Worm (Caenorhabditis elegans): ENCODE measurements around the gene ZK1240.6.

Gene ZK1240.6

DNA sequence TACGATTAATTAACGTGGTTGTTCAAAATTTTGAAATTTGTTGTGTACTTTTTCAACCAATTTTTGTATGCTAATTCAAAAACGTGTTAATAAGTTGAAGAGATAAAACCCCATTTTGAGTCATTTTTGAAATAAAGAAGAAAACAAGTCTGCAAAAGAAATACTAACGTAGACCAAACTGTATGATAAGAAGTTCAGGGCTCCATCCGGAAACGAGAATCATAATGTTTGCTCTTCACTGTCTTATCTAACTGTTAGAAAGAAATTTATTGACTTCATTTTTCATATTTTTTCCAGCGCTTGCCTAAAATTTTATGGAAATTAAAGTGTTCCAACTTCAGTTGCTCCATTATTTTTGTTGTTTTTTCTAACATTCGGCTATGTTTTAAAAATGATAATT is 17.2 kb downstream of the ZK1240.6 start:
- TF ChIP-seq lsy-2 (tag; optimal IDR thresholded peaks at IDR 0.05) (no peak), mab-5 (tag; optimal IDR thresholded peaks at IDR 0.05) (no peak), snpc-4 (tag; optimal IDR thresholded peaks at IDR 0.05) (no peak)

DNA sequence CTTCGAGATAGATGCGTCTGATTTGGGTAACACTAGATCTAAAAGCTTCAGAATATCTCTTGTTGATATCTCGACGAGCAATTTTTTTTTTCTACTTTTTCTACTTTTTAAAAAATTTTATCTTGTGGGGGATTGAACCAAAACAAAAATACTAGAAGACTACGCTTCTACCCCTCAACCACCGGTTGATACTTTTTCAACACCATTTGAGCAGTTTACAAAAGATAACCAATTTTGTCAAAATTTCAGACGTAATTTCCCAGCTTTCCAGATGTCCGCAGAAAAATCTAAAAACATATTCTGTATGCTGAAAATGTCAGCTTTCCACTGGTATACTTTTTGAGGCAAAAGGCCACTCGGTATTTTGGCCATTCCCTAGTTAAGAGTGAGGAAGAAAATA is 18.1 kb downstream of the ZK1240.6 start:
- TF ChIP-seq elt-3 (tag; optimal IDR thresholded peaks at IDR 0.05) = no peak
- no peak for TF ChIP-seq unc-39 (tag; optimal IDR thresholded peaks at IDR 0.05)

DNA sequence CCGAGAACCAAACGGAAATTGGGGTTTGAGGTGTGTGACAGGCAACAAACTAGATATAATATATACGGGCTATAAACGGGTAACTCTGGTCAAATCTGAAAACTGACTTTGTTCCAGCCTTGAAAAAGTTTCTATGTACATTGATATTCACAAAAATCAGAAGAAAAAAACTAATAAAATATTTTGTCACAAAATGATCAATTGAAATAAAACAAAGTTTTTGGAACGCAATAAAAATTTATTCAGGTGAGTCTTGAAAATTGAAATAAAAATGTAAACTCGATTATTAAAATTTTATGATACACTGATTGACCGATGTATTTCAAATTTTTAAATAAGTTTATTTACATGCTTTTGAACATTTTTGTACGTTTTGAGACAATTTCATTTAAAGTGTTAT is 20.4 kb downstream of the ZK1240.6 start, which contains the start of gene B0281.6:
Gene B0281.6 (minus strand): TSS at position 101 of the 400 bp plus-strand sequence.
- TF ChIP-seq tbx-8 (GFP tag; optimal IDR thresholded peaks at IDR 0.05) = no peak
- no peak for TF ChIP-seq lin-32 (GFP tag; optimal IDR thresholded peaks at IDR 0.05)
- no peak for TF ChIP-seq nhr-2 (tag; optimal IDR thresholded peaks at IDR 0.05)
- no peak for TF ChIP-seq ces-1 (GFP tag; optimal IDR thresholded peaks at IDR 0.05)
- TF ChIP-seq elt-1 (tag; optimal IDR thresholded peaks at IDR 0.05; ENCODE audit: borderline replicate concordance, insufficient read depth) = no peak
- no peak for TF ChIP-seq drap-1 (GFP tag; optimal IDR thresholded peaks at IDR 0.05)
- TF ChIP-seq unc-39 (tag; optimal IDR thresholded peaks at IDR 0.05) = no peak
- no peak for TF ChIP-seq nhr-76 (tag; optimal IDR thresholded peaks at IDR 0.05)
- TF ChIP-seq hlh-1 (tag; optimal IDR thresholded peaks at IDR 0.05) = no peak
- no peak for TF ChIP-seq cnd-1 (tag; optimal IDR thresholded peaks at IDR 0.05)
- no peak for TF ChIP-seq blmp-1 (tag; optimal IDR thresholded peaks at IDR 0.05)
- TF ChIP-seq ztf-11 (tag; optimal IDR thresholded peaks at IDR 0.05) = no peak
- TF ChIP-seq ceh-39 (tag; optimal IDR thresholded peaks at IDR 0.05) = no peak
- no peak for TF ChIP-seq nhr-28 (tag; optimal IDR thresholded peaks at IDR 0.05)
- no peak for TF ChIP-seq ceh-43 (GFP tag; optimal IDR thresholded peaks at IDR 0.05)
- no peak for TF ChIP-seq mab-5 (tag; optimal IDR thresholded peaks at IDR 0.05)
- no peak for TF ChIP-seq zip-8 (tag; optimal IDR thresholded peaks at IDR 0.05)
- no peak for TF ChIP-seq nhr-12 (tag; optimal IDR thresholded peaks at IDR 0.05)
- TF ChIP-seq lin-13 (tag; optimal IDR thresholded peaks at IDR 0.05) = no peak
- no peak for TF ChIP-seq M03D4.4 (tag; optimal IDR thresholded peaks at IDR 0.05)

DNA sequence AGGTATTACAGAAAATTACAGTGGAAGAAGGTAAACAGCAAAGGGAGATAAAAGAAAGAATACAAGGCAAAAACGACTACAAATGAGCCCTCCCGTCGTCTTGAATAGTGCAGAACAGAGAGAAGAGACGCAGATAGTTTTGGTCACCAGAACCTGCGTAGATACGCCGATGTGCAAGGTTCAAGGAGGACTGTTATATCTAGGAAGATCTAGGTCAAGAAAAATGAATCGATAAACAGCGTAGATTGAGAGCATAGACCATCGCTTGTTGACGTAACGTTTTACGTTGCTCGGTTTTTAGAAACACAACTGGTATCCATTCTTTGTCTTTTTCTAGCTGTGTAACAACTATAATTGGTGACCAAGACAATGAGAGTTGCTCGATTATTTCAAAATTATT is 21.8 kb downstream of the ZK1240.6 start, which contains the start of gene B0281.5:
Gene B0281.5 (minus strand): TSS at position 101 of the 400 bp plus-strand sequence.
- TF ChIP-seq snpc-4 (tag; optimal IDR thresholded peaks at IDR 0.05) (no peak), ceh-39 (tag; optimal IDR thresholded peaks at IDR 0.05) (peak; percentile 21), nhr-2 (tag; optimal IDR thresholded peaks at IDR 0.05) (peak; percentile 37)

DNA sequence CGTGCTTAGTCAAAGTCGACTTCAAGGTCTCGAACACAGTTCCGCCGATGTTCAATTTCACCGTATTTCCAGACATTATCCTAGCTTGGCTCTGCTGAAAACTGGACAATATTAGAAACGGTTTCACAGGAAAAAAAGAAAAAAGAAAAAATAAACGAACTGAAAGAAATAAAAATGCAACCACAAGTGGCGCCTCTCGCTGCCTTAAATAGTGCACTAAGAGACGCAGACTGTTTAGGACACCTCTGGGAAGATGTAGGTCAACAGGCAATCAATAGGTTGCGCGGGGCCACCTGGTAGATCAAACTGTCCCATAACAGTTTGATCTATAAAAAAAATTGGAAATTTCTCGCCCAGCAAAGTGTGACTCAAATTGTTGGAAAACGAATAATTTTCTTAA is 24.0 kb downstream of the ZK1240.6 start, which contains the start of gene B0281.4:
Gene B0281.4 (minus strand): TSS at position 101 of the 400 bp plus-strand sequence.
- no peak for TF ChIP-seq elt-1 (tag; optimal IDR thresholded peaks at IDR 0.05; ENCODE audit: borderline replicate concordance, insufficient read depth)
- no peak for TF ChIP-seq unc-39 (tag; optimal IDR thresholded peaks at IDR 0.05)
- no peak for TF ChIP-seq ceh-39 (tag; optimal IDR thresholded peaks at IDR 0.05)
- TF ChIP-seq mab-5 (tag; optimal IDR thresholded peaks at IDR 0.05) = no peak
- no peak for TF ChIP-seq ham-2 (GFP tag; optimal IDR thresholded peaks at IDR 0.05)
- no peak for TF ChIP-seq nhr-2 (tag; optimal IDR thresholded peaks at IDR 0.05)
- TF ChIP-seq tbx-8 (GFP tag; optimal IDR thresholded peaks at IDR 0.05) = no peak
- TF ChIP-seq ces-1 (GFP tag; optimal IDR thresholded peaks at IDR 0.05) = no peak
- no peak for TF ChIP-seq flh-1 (GFP tag; optimal IDR thresholded peaks at IDR 0.05)
- TF ChIP-seq blmp-1 (tag; optimal IDR thresholded peaks at IDR 0.05) = no peak
- no peak for TF ChIP-seq nhr-12 (tag; optimal IDR thresholded peaks at IDR 0.05)
- TF ChIP-seq hlh-1 (tag; optimal IDR thresholded peaks at IDR 0.05) = no peak
- no peak for TF ChIP-seq nhr-76 (tag; optimal IDR thresholded peaks at IDR 0.05)

DNA sequence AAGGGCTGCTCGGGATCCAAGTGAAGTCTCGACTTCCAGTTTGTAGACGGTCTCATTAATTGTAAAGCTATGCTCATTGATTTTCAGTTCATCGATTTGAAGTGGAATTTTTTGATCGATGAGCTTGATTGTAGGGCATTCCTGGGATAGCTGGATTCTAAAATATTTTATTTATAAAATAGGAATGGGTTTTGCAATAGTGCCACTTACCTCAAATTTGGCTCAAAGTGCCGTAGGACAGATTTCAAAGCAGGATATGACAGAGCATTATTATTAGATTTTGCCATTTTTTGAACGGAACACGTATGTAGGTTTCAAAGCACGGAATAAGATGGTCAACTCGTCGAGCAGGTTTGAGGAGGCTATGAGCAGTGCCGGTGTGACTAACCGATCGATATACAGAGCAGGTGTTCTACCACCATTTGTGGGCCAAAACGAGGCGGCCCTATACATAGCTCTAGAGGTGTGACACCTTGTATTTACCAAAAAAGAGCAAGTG is 26.8 kb downstream of the ZK1240.6 start, which contains the start of gene fbxc-25:
Gene fbxc-25 (minus strand): TSS at position 449 of the 499 bp plus-strand sequence.
- TF ChIP-seq ceh-39 (tag; optimal IDR thresholded peaks at IDR 0.05) (no peak), cnd-1 (tag; optimal IDR thresholded peaks at IDR 0.05) (no peak)

DNA sequence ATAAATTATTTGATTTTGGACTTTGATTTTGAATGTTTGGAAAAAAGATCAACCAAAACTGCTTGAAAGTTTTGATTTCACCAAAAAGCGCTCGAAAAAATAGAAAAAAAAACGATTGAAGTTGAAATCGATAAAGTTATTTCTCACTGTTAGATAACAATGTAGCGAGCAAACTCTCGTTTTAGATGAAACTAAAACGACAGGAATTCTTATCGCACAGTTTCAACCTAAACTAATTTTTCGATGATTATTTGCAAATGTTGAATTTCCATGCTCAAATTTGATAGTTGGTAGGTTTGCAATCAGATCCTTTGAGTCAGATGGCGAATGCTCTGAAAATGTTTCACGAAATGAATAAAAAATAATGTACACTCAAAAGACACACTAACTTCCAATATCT is 30.2 kb downstream of the ZK1240.6 start:
- TF ChIP-seq nhr-237 (tag; optimal IDR thresholded peaks at IDR 0.05) (no peak), ceh-39 (tag; optimal IDR thresholded peaks at IDR 0.05) (no peak), bed-3 (GFP tag; optimal IDR thresholded peaks at IDR 0.05) (no peak), pha-4 (tag; optimal IDR thresholded peaks at IDR 0.05) (no peak), flh-1 (GFP tag; optimal IDR thresholded peaks at IDR 0.05) (no peak), nhr-28 (tag; optimal IDR thresholded peaks at IDR 0.05) (no peak), nhr-76 (tag; optimal IDR thresholded peaks at IDR 0.05) (no peak), nhr-2 (tag; optimal IDR thresholded peaks at IDR 0.05) (no peak), drap-1 (GFP tag; optimal IDR thresholded peaks at IDR 0.05) (no peak), elt-3 (tag; optimal IDR thresholded peaks at IDR 0.05) (no peak), nhr-12 (tag; optimal IDR thresholded peaks at IDR 0.05) (no peak), ceh-43 (GFP tag; optimal IDR thresholded peaks at IDR 0.05) (no peak), ham-2 (GFP tag; optimal IDR thresholded peaks at IDR 0.05) (no peak), lin-13 (tag; optimal IDR thresholded peaks at IDR 0.05) (no peak), M03D4.4 (tag; optimal IDR thresholded peaks at IDR 0.05) (no peak), elt-1 (tag; optimal IDR thresholded peaks at IDR 0.05; ENCODE audit: borderline replicate concordance, insufficient read depth) (no peak), unc-62 (GFP tag; optimal IDR thresholded peaks at IDR 0.05) (no peak), snpc-4 (tag; optimal IDR thresholded peaks at IDR 0.05) (no peak), lin-32 (GFP tag; optimal IDR thresholded peaks at IDR 0.05) (no peak), unc-120 (tag; optimal IDR thresholded peaks at IDR 0.05; ENCODE audit: poor library complexity, severe bottlenecking) (no peak)
